Fruit fly (Drosophila melanogaster) whole organism, larva: Measurements from ENCODE around the gene RhoGAP93B.

ENCODE experiments used
- noc ChIP-seq: fragments of 200-800 bp; sonication (Bioruptor generic); optimal IDR thresholded peaks from 3 replicates; lab custom pipeline; 2019; ENCODE audit warnings: missing biosample characterization, mild to moderate bottlenecking, missing genetic modification characterization, moderate library complexity

The RhoGAP93B gene

DNA sequence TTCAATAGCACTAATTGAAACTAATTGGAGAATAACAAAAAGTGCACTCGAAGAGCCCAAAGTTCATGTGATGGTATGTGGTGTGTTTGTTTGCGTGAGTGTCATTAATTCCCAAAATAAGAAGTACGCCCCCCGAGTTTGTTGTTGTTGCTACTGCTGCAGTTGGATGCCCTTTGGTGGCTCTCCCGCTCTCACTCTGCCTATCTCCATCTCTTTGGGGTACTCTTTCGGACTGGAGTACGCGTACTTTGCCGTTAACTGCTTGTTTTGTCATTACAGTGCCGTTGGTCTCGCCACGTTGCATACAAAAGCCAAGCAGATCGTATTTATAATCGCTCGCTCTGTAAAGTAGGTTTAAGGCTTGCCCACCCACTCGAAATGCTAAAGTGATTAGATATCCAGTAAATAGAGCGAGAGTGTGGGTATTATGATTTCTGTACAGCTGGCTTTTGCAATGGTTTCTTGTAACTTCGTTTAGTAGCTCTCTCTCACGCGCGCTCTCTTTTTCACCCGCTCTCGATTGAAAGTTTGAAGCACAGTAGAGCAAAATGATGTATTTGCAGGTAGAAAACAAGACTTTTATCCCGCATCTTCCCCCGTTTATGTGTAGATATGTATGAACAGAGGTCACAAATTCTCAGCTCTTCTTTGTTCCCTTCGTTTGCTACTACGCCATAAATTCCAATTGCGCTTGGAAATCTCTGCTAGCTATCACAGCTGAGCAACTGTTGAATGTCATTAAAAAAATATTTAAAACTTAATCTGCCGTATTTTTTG lies 14.5 kb upstream of the RhoGAP93B start:
- peak; percentile 14 for TF ChIP-seq noc (tag; lab: Kevin White, UChicago)

DNA sequence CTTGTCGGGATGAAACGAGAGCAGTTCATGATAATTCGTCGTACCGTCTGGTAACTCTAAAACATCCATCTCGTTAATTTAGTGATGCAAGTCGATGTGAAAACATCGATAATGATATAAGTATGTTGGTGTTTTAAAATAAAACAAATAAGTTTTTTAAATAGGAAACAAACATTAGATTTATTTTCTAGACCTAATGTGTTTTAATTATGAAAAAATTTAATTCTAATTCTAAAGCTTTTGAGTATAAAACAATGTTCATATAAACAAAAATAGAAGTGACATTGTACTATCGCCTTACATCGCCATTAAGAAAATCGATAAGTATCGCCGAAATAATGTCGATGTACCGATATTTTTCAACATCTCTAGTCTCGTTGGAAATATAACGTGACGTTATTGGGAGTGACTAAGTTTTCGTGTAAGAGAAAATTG lies 13.4 kb upstream of the RhoGAP93B start, which contains the start of gene Rab11:
TSS of gene Rab11 (plus strand) at position 363 of the 435 bp plus-strand sequence.
- TF ChIP-seq noc (tag; lab: Kevin White, UChicago), result peak; percentile 76

DNA sequence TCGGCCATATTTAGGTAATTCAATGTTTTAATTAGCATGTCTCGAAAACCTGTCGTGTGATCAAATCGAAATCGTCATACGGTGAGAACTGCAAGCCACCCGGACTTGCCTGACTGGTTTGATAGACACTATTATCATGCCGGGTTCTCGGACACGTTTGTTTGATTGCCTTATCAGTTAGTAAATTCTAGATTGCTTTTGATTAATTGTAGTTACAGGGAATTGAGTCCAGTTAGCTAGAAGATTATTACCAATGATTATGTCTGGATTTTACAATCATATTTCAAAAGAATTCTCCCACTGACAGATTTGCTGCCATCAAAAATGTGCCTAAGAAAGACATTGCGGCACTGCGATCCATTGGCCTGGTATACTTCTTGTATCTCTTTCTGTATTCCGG lies 12.1 kb upstream of the RhoGAP93B start:
- TF ChIP-seq noc (tag; lab: Kevin White, UChicago), result no peak

DNA sequence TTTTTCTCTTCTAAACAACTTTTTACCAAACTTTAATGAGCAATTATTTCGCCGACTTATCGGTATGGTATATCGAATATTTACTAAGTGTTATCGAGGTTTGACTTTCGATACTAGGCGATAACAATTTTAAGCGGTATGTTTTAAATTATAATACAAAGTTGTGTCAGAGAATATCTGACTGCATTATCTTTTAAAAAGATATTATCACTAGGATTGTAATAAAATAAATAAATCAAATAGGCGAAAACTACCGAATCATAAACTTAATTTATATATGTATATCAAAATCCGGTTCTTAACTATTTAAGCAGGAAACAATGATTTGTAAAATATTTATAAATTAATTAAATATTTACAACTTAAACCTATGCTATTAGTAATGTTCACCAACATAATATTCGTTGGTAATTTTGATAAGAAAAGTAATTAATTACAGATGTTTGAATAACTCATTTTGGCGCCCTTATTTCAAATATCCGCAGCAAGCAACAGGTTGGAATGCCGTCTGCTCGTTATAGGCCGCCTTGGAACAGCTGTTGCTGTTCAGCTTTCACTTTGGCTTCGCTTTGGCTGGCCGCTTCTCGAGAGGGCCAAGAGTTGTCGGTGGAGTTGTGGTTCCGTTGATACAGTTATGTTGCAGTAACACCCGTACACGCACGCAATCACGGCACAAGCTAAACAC lies 10.4 kb upstream of the RhoGAP93B start, which contains the start of the genes Sec15 and rtet:
TSS of gene Sec15 (minus strand) at position 66 of the 685 bp plus-strand sequence.
TSS of gene rtet (plus strand) at position 540 of the 685 bp plus-strand sequence.
- no peak for TF ChIP-seq noc (tag; lab: Kevin White, UChicago)

DNA sequence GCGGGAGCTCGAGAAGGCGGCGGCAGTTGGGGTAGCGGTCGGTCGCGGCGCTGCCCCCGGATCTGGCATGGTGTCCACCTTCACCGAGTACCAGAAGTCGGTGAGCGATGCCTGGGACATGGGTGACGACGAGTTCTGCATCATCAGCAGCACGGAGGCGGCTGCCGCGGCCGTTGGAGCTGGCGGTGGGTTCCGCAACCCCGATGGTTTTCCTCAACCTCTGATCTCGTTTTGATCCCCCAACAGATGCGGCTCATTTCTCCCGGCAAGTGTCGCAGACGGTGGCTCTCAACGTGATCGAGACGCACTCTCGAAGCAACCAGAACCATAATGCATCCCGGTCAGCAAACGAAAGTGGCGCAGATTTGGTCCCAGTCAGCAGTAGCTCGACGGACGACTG lies 4.8 kb upstream of the RhoGAP93B start:
- no peak for TF ChIP-seq noc (tag; lab: Kevin White, UChicago)

DNA sequence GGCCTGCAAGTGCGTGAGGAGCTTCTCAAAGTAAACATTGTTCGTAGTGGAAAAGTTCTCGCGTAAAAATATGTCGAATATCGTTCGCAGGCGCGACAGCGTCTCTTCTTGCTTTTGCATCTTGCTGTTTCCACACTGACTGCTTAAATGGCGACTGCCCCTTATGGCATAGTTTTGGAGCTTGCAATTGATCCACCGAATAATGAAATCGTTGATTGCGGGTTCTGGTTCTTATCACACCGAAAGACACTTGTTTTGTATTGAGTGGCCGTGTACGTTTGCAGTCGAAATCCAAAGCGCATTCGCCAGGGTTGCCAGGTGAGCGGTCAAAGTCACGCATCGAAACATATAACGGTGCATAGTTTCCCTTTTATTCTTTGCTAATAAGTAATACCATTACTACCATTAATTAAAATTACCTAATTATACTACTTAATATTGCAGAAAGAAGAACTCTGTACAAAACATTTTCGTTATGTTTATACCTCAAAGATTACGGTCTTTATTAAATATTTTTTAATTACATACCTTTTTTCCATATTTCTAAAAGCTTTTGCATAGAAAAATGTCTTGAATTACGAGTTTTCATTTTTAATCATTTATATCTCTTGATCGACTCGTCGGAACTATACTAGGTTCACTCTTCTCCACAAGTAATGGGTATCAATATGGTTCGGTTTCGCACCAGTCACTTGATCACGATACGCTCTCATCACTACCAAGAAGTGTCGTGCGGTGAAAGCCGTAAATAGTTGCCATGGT lies 4.0 kb upstream of the RhoGAP93B start, which contains the start of the genes CG7044 and Tbc1d22:
TSS of gene CG7044 (minus strand) at position 266 of the 762 bp plus-strand sequence.
TSS of gene Tbc1d22 (plus strand) at position 747 of the 762 bp plus-strand sequence.
- no peak for TF ChIP-seq noc (tag; lab: Kevin White, UChicago)

DNA sequence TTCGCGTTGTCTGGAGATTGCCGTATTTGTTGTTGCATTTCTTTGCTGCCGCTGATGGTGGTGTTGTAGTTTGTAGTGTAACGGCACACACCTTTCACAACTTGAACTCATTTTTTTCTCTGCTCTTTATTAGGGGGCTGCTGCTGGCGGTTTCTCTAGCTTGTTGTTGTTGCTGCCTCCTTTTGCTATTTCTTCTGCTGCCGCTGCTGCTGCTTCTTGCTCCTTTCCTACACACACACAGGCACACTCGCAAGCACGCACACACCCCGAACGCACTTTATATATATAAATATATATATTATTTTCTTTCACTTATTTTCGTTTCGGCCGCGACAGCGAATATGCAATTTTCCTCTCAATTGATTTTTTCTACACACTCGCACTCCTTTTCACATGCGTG lies 467 bp downstream of the RhoGAP93B start:
- no peak for TF ChIP-seq noc (tag; lab: Kevin White, UChicago)

DNA sequence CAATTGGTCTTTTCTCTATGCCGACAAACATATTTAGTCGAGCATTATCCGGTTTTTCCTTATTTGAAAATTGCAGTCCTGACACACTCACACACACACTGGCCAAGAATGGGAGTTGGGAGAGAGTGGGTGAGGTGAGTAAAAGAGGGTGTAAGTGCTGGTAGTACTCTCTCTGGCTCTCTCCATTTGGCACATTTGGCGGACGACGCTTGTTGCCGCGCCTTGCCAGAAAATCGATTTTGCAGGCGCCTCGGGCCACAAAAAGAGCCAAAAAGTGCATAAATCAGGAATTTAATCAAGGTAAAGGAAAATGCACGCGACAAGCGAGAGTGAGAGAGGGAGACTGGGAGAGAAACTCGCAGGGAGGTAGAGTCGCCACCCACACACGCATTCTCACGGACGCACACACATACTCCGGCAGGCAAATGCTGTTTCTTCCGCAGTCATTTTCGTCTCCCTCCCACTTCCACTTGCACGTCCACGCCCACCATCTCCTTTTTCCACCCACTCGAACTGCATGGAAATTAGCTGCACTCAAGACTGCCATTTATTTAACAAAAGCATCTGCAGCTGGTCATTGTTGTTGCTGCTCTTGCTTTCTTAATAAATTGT lies 989 bp downstream of the RhoGAP93B start:
- no peak for TF ChIP-seq noc (tag; lab: Kevin White, UChicago)

DNA sequence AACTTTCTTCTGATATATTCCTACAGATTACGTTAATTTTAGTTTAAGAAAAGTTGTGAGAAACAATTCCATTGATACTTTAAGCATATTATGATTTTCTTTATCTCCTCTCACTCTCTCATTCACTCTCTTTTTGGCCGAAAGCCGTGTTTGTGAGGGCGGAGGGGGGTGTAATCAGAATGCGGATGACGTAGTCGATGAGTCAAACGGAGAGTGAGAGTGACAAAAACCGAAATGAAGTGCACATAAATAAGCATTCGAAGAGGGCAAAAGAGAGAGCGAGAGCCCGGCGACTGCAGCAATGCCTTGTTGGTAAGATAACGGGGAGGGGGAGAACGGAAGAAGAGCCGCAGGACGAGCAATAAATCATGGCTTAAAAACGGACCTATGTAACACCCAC lies 3.3 kb downstream of the RhoGAP93B start:
- TF ChIP-seq noc (tag; lab: Kevin White, UChicago), result no peak

DNA sequence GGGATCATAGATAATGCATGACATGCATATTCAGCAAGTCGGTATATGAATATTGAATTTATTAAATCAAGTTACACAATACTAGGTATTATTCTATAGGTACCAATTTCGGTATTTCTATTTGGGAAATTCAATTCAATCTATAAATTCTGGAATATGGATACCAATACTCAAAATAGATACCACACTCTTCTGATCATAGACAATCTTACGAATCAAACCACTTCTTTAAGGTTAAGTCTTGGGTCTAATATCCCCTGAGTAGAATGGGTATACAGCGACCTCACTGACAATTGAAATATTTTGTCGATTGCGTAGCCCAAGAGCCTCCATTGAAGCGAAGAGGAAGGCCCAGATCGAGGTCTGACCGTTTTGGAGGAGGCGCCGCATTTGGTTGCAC lies 4.8 kb downstream of the RhoGAP93B start:
- no peak for TF ChIP-seq noc (tag; lab: Kevin White, UChicago)

DNA sequence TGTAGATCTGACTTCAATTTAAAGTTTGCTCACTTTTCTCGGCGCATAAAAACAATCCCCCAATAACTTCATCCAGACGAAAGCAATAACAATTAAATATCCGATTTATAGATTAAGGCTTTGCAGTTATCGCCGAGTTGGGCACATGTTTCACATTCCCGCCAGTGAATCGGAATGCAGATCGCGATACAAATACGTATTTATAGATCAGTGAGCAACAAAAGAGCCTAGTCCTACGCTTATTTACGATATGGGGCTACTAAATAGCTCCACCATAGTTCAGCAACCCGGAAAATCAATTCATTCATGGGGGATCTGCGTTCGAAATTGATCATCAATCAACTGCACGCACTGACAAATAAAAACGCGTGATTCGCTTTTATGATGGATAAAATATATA lies 5.6 kb downstream of the RhoGAP93B start:
- no peak for TF ChIP-seq noc (tag; lab: Kevin White, UChicago)

DNA sequence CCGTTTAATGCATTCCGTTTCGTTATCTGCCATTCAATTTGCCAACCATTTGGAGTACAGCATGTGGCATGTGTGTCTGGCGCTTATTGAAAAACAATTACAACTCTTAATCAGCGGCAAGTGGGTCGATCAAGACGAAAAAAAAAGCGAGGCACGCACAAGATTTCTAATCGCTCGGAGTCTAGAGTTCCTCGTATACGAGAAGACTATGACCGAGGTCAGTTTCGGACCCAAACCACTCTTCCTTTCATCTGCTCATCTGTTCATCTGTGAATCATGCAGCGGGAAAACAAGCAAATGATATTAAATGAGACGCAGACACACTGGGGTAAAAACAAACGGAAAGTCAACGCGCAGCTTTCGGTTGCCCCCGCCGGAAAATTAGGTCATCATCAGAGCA lies 6.1 kb downstream of the RhoGAP93B start:
- TF ChIP-seq noc (tag; lab: Kevin White, UChicago), result no peak

DNA sequence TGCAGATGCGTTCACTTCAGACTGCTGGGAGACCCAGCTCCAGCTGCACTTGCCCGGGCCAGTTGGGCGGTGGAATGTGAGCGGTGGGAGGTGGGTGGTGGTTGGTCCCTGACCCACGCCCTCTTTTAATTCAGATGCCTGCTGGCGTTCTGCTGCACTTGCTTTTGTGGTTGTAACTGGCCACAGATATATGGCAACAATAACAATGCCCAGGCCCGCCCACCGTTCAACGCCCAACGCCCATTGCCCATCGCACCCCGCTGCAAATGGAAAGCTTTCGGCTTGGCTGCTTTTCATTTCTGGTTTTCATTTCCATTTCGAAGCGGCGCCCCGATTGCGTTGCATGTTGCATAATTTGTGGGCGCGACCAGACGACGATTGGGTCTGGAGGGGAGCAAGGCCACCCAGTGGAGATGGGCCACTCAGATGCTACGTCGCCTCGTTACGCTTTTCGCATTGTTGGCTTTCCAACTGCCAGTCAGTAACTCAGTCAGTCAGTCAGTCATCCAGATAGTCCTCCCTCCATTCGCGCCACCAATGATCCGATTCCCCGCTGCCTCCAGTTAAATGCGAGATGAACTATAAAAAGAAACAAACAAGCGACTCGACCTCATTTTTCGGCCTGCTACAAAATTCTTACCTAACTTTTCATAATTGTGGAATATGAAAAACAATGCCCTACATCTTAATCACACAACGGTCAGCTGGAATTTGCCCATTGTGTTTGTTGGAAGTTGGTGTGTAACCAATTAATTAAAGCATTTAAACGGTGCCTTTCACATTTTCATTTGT lies 7.2 kb downstream of the RhoGAP93B start:
- no peak for TF ChIP-seq noc (tag; lab: Kevin White, UChicago)

DNA sequence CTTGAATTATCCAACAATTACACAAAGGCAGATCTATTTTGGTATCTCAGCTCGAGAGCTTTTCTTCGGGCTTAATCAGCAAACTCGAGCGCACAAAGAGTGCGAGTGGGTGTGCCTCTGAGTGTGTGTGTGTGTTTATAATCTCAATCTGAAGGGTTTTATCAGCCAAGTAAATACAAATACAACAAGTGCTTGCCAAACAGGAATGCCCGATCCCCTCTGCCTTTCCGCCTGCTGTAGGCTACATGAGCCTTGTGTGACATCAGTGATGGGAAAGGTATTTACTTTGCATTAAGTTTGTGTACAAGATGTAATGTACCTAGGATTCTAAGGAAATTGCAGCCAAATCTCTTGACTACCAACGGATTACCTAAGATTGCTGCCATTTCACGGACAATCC lies 8.2 kb downstream of the RhoGAP93B start:
- no peak for TF ChIP-seq noc (tag; lab: Kevin White, UChicago)
